Fruit fly (Drosophila melanogaster) whole organism: Measurements from ENCODE around the gene CG1172.

Source experiments
- EcR ChIP-seq, 2 experiments: fragments of >200 bp; optimal IDR thresholded peaks; 2 replicates each; lab custom pipeline; 2017; ENCODE audit warnings: missing biosample characterization in 2 of 2, missing genetic modification characterization in 2 of 2, missing genetic modification reagents in 2 of 2
- usp ChIP-seq: fragments of >200 bp; optimal IDR thresholded peaks from 2 replicates; lab custom pipeline; 2017; ENCODE audit warnings: missing biosample characterization, missing genetic modification characterization, mixed read lengths

- TF ChIP-seq usp (GFP tag; lab: Kevin White, UChicago) (no peak), EcR (GFP tag; optimal IDR thresholded peaks at IDR 0.05; lab: Kevin White, UChicago) (no peak)
Measured at dm6 chr3R:5355135-5355493, 38.6 kb upstream of the CG1172 start.
